Worm (Caenorhabditis elegans) whole organism, L2 larva: Measurements from ENCODE around the gene F42H10.3.

ENCODE experiments used
- R02D3.7 ChIP-seq: fragments of 150-350 bp; optimal IDR thresholded peaks from 2 replicates; lab custom pipeline; 2014; ENCODE audit warnings: missing biosample characterization, missing genetic modification characterization
- aly-2 ChIP-seq: fragments of 150-350 bp; optimal IDR thresholded peaks from 2 replicates; lab custom pipeline; 2014; ENCODE audit warnings: missing biosample characterization, missing genetic modification characterization
- ama-1 ChIP-seq: fragments of 150-350 bp; optimal IDR thresholded peaks from 2 replicates; lab custom pipeline; 2018; ENCODE audit warnings: inconsistent platforms
- crh-2 ChIP-seq: sonication (generic microtip); optimal IDR thresholded peaks from 2 replicates; lab custom pipeline; 2017; ENCODE audit warnings: missing biosample characterization, missing genetic modification characterization
- lin-13 ChIP-seq: fragments of 150-350 bp; optimal IDR thresholded peaks from 2 replicates; lab custom pipeline; 2014; ENCODE audit warnings: missing biosample characterization, missing genetic modification reagents, missing genetic modification characterization
- mdl-1 ChIP-seq, 2 experiments: fragments of 150-350 bp in 1 of 2; sonication (generic microtip) in 1 of 2; optimal IDR thresholded peaks; 2 replicates each; lab custom pipeline; 2017; ENCODE audit warnings: missing biosample characterization in 2 of 2, missing genetic modification characterization in 2 of 2
- nhr-10 ChIP-seq: sonication (generic microtip); optimal IDR thresholded peaks from 2 replicates; lab custom pipeline; 2017; ENCODE audit warnings: missing biosample characterization, missing genetic modification characterization
- nhr-11 ChIP-seq: fragments of 150-350 bp; optimal IDR thresholded peaks from 2 replicates; lab custom pipeline; 2014; ENCODE audit warnings: missing biosample characterization, missing genetic modification characterization
- nhr-6 ChIP-seq: fragments of 150-350 bp; optimal IDR thresholded peaks from 2 replicates; lab custom pipeline; 2014; ENCODE audit warnings: missing biosample characterization, missing genetic modification characterization
- skn-1 ChIP-seq: sonication (generic microtip); optimal IDR thresholded peaks from 2 replicates; lab custom pipeline; 2017; ENCODE audit warnings: missing biosample characterization, missing genetic modification characterization
- snpc-4 ChIP-seq: fragments of 150-350 bp; optimal IDR thresholded peaks from 2 replicates; lab custom pipeline; 2014; ENCODE audit warnings: missing biosample characterization, missing genetic modification characterization
- unc-39 ChIP-seq: fragments of 150-350 bp; optimal IDR thresholded peaks from 2 replicates; lab custom pipeline; 2014; ENCODE audit warnings: missing biosample characterization, missing genetic modification characterization
- ztf-4 ChIP-seq: fragments of 150-350 bp; optimal IDR thresholded peaks from 2 replicates; lab custom pipeline; 2014; ENCODE audit warnings: missing biosample characterization, missing genetic modification characterization

DNA sequence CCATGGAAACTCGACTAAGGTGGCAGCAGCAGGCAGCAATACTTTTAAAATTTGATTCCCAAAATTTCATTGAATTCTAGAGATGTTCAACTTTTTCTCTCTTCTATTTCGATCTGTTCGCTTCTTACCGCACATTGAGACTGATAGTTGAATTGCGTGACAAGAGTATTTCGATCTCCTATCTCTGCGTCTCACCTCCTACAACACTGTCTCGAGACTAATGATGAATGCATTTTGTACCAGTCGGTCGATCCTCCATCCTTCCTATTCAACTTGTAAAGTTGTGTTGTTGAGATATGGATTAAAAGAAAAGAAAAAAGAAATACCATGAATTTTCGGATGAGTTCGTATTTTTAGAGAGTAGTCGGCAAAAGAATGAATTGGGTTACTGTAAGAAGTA lies 32.8 kb upstream of the F42H10.3 start:
- TF ChIP-seq skn-1 (tag; lab: Kevin White, UChicago) (no peak), lin-13 (GFP tag; lab: Kevin White, UChicago) (no peak), snpc-4 (no peak), nhr-6 (tag; lab: Kevin White, UChicago) (no peak), unc-39 (tag; lab: Kevin White, UChicago) (no peak), ztf-4 (tag; lab: Kevin White, UChicago) (no peak), ama-1 (lab: Kevin White, UChicago) (no peak), nhr-10 (tag; lab: Kevin White, UChicago) (no peak), R02D3.7 (tag; lab: Kevin White, UChicago) (no peak), mdl-1 (tag; optimal IDR thresholded peaks at IDR 0.05; lab: Kevin White, UChicago) (no peak), aly-2 (tag; lab: Kevin White, UChicago) (no peak), nhr-11 (tag; lab: Kevin White, UChicago) (no peak), crh-2 (tag; lab: Kevin White, UChicago) (no peak)
